Fruit fly (Drosophila melanogaster) whole organism, pupa: ENCODE data around the gene Lk.

Source experiments
- CG10348 ChIP-seq: fragments of 200-800 bp; sonication (Bioruptor generic); IDR thresholded peaks from 2 replicates; pipeline ENCODE4 v1.3.6; 2022; ENCODE audit warnings: missing biosample characterization, missing genetic modification characterization
- CG12605 ChIP-seq: fragments of 200-800 bp; sonication (Bioruptor generic); IDR thresholded peaks from 2 replicates; pipeline ENCODE4 v1.3.6; 2022; ENCODE audit warnings: missing biosample characterization, missing genetic modification characterization
- CG13204 ChIP-seq: fragments of 200-800 bp; sonication (Bioruptor generic); optimal IDR thresholded peaks from 2 replicates; lab custom pipeline; 2018; ENCODE audit warnings: missing biosample characterization, mild to moderate bottlenecking, missing genetic modification characterization, moderate library complexity
- CG14655 ChIP-seq: fragments of 200-800 bp; sonication (Bioruptor generic); optimal IDR thresholded peaks from 3 replicates; lab custom pipeline; 2017; ENCODE audit warnings: mild to moderate bottlenecking, missing biosample characterization, missing genetic modification reagents, missing genetic modification characterization
- CG15710 ChIP-seq: fragments of 200-800 bp; sonication (Bioruptor generic); optimal IDR thresholded peaks from 2 replicates; lab custom pipeline; 2018; ENCODE audit warnings: missing biosample characterization, mild to moderate bottlenecking, missing genetic modification characterization, moderate library complexity
- CG17806 ChIP-seq: fragments of 200-800 bp; sonication (Bioruptor generic); optimal IDR thresholded peaks from 2 replicates; lab custom pipeline; 2018; ENCODE audit warnings: missing biosample characterization, mild to moderate bottlenecking, missing genetic modification characterization, moderate library complexity
- CG32121 ChIP-seq: fragments of 200-800 bp; sonication (Bioruptor generic); IDR thresholded peaks from 2 replicates; pipeline ENCODE4 v1.3.6; 2022; ENCODE audit warnings: missing biosample characterization, missing genetic modification characterization
- CG34367 ChIP-seq: fragments of 200-800 bp; sonication (Bioruptor generic); optimal IDR thresholded peaks from 2 replicates; lab custom pipeline; 2018; ENCODE audit warnings: missing biosample characterization, mild to moderate bottlenecking, missing genetic modification characterization
- CG4496 ChIP-seq: fragments of 200-800 bp; sonication (Bioruptor generic); IDR thresholded peaks from 3 replicates; pipeline ENCODE4 v1.3.6; 2022; ENCODE audit warnings: missing biosample characterization, missing genetic modification characterization
- CG8159 ChIP-seq: fragments of 200-800 bp; sonication (Bioruptor generic); optimal IDR thresholded peaks from 3 replicates; lab custom pipeline; 2018; ENCODE audit warnings: missing biosample characterization, mild to moderate bottlenecking, missing genetic modification characterization, moderate library complexity
- CG8301 ChIP-seq: fragments of 200-800 bp; sonication (Bioruptor generic); optimal IDR thresholded peaks from 2 replicates; lab custom pipeline; 2018; ENCODE audit warnings: missing biosample characterization, mild to moderate bottlenecking, missing genetic modification characterization
- CG9948 ChIP-seq: fragments of 200-800 bp; sonication (Bioruptor generic); optimal IDR thresholded peaks from 2 replicates; lab custom pipeline; 2018; ENCODE audit warnings: missing biosample characterization, mild to moderate bottlenecking, missing genetic modification characterization, moderate library complexity
- D1 ChIP-seq: fragments of 200-800 bp; sonication (Bioruptor generic); optimal IDR thresholded peaks from 2 replicates; lab custom pipeline; 2018; ENCODE audit warnings: missing biosample characterization, mild to moderate bottlenecking, missing genetic modification characterization, moderate library complexity
- EcR ChIP-seq: fragments of 200-800 bp; sonication (Bioruptor generic); optimal IDR thresholded peaks from 3 replicates; lab custom pipeline; 2019; ENCODE audit warnings: missing biosample characterization, missing genetic modification characterization, mild to moderate bottlenecking, moderate library complexity, missing genetic modification reagents
- Ets98B ChIP-seq: fragments of 200-800 bp; sonication (Bioruptor generic); IDR thresholded peaks from 2 replicates; pipeline ENCODE4 v1.3.6; 2022; ENCODE audit warnings: missing biosample characterization, missing genetic modification characterization
- Pif1A ChIP-seq: fragments of 200-800 bp; sonication (Bioruptor generic); optimal IDR thresholded peaks from 3 replicates; lab custom pipeline; 2016; ENCODE audit warnings: missing biosample characterization, missing genetic modification characterization
- Pif1B ChIP-seq: fragments of 200-800 bp; sonication (Bioruptor generic); optimal IDR thresholded peaks from 3 replicates; lab custom pipeline; 2016; ENCODE audit warnings: missing biosample characterization, missing genetic modification characterization
- Snoo ChIP-seq: fragments of 200-800 bp; sonication (Bioruptor generic); optimal IDR thresholded peaks from 3 replicates; lab custom pipeline; 2017; ENCODE audit warnings: missing biosample characterization, mild to moderate bottlenecking, missing genetic modification characterization, inconsistent platforms
- fd96Ca ChIP-seq: fragments of 200-800 bp; sonication (Bioruptor generic); IDR thresholded peaks from 3 replicates; pipeline ENCODE4 v1.3.6; 2022; ENCODE audit warnings: missing biosample characterization, missing genetic modification characterization
- gl ChIP-seq: fragments of 200-800 bp; sonication (Bioruptor generic); optimal IDR thresholded peaks from 2 replicates; lab custom pipeline; 2018; ENCODE audit warnings: missing biosample characterization, mild to moderate bottlenecking, missing genetic modification characterization
- rn ChIP-seq: fragments of 200-800 bp; sonication (Bioruptor generic); IDR thresholded peaks from 2 replicates; pipeline ENCODE4 v1.3.6; 2022; ENCODE audit warnings: missing biosample characterization, missing genetic modification characterization

Lk gene

DNA sequence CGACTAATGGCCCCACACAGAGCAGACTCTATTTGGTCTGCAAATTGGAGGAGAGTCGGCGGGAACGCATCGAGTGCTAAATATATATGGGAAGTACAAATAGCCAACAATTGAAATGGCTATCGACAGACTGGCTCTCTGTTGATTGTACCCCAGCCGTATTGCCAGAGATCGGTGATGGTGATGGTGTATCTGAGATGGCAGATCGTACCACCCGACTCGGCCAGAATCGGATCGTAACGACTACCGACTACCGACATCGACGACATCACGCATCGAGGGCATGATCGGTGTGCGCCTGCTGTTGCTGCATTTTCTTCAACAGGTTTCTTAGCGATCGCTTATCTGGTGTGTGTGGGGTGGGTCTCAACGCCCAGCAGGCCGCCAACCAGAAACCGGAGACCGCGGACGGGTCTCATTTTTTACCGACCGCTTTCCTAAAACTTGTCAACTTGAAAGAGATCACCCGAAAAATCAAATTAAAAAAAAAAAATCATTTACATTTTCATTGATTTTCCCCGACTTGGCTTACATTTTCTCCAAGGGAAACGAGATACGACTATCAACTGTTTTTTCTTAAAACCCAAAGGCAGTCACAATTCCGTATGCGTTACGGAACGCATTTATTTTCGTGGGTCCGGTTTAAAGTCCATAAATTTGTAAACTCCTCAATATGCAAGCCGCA lies 16.5 kb downstream of the Lk start:
- TF ChIP-seq CG8301 (tag; lab: Kevin White, UChicago) (peak; percentile 45), EcR (GFP tag; lab: Kevin White, UChicago) (peak; percentile 21), CG12605 (GFP tag; lab: Robert Waterston, UW) (peak; percentile 12; the same call in 1 of the 2 replicates), CG13204 (GFP tag; lab: Kevin White, UChicago) (peak; percentile 61), CG9948 (tag; lab: Kevin White, UChicago) (peak; percentile 31), Ets98B (GFP tag; lab: Robert Waterston, UW) (peak; percentile 70), CG4496 (GFP tag; lab: Robert Waterston, UW) (peak; percentile 85; the same call in 2 of the 3 replicates), CG10348 (GFP tag; lab: Robert Waterston, UW) (no peak), CG14655 (GFP tag; lab: Kevin White, UChicago) (peak; percentile 75), CG17806 (tag; lab: Kevin White, UChicago) (peak; percentile 59), gl (tag; lab: Kevin White, UChicago) (peak; percentile 86), D1 (tag; lab: Kevin White, UChicago) (no peak), CG34367 (tag; lab: Kevin White, UChicago) (peak; percentile 68), fd96Ca (no peak), rn (GFP tag; lab: Robert Waterston, UW) (0 out of 2 replicates have a peak, but pooled peaks have one; percentile 25), Pif1A (GFP tag; lab: Kevin White, UChicago) (peak; percentile 70), Pif1B (peak; percentile 45), CG32121 (GFP tag; lab: Robert Waterston, UW) (peak; percentile 67), Snoo (tag; lab: Kevin White, UChicago) (no peak), CG8159 (tag; lab: Kevin White, UChicago) (peak; percentile 69), CG15710 (tag; lab: Kevin White, UChicago) (peak; percentile 64)

dm6 chr3L:14537435-14537991 lies 23.1 kb downstream of the Lk start, which contains the start of gene Mpcp2:
Gene Mpcp2, plus strand, starts transcription at chr3L:14537651.
- TF ChIP-seq fd96Ca (no peak), gl (tag; lab: Kevin White, UChicago) (no peak), CG4496 (GFP tag; lab: Robert Waterston, UW) (peak; percentile 42; the same call in 1 of the 3 replicates), CG10348 (GFP tag; lab: Robert Waterston, UW) (no peak), CG34367 (tag; lab: Kevin White, UChicago) (no peak), EcR (GFP tag; lab: Kevin White, UChicago) (peak; percentile 32), CG15710 (tag; lab: Kevin White, UChicago) (no peak), CG13204 (GFP tag; lab: Kevin White, UChicago) (no peak), CG32121 (GFP tag; lab: Robert Waterston, UW) (no peak), rn (GFP tag; lab: Robert Waterston, UW) (no peak), CG9948 (tag; lab: Kevin White, UChicago) (no peak), CG8159 (tag; lab: Kevin White, UChicago) (no peak), Snoo (tag; lab: Kevin White, UChicago) (no peak), D1 (tag; lab: Kevin White, UChicago) (peak; percentile 89), CG14655 (GFP tag; lab: Kevin White, UChicago) (no peak), Pif1A (GFP tag; lab: Kevin White, UChicago) (no peak), Pif1B (no peak), CG8301 (tag; lab: Kevin White, UChicago) (no peak), Ets98B (GFP tag; lab: Robert Waterston, UW) (peak; percentile 6; the same call in 1 of the 2 replicates), CG17806 (tag; lab: Kevin White, UChicago) (no peak), CG12605 (GFP tag; lab: Robert Waterston, UW) (0 out of 2 replicates have a peak, but pooled peaks have one; percentile 8)

DNA sequence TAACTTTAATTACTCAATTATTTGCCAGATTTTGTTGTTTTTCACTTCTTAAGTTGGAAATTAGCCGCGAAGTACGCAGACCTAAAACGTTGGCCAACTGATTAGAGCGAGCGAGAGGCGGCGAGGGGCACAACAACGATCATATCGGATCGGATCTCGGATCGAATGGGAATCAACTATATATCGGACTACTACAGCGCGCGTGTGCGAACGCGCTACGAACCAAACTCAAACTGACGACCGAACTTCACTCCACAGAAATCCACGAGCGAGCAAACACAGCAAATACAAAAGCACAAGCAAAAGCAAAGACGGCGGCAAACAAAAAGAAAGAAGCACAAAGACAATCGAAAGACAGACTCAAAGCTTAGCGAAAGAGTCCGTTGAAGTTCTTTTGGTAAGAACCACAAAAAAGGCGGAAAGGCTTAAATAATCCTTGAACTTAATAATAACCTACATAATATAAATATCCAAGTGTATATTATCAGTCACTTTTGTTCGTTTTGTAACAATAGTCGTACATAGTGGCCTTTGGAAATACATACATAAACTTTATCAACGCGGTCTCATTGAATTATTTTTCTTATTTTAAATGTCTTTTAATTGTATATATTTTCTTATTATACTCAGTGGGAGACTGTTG lies 24.4 kb downstream of the Lk start, which contains the start of the genes bbg and CG43246:
bbg (minus strand) TSS at position 235 of the 643 bp plus-strand sequence.
CG43246 (plus strand) TSS at position 593 of the 643 bp plus-strand sequence.
- TF ChIP-seq D1 (tag; lab: Kevin White, UChicago), result no peak
- TF ChIP-seq CG9948 (tag; lab: Kevin White, UChicago), result no peak
- TF ChIP-seq fd96Ca, result no peak
- peak; percentile 46; the same call in 1 of the 2 replicates for TF ChIP-seq Ets98B (GFP tag; lab: Robert Waterston, UW)
- no peak for TF ChIP-seq CG12605 (GFP tag; lab: Robert Waterston, UW)
- TF ChIP-seq CG15710 (tag; lab: Kevin White, UChicago), result no peak
- TF ChIP-seq rn (GFP tag; lab: Robert Waterston, UW), result no peak
- TF ChIP-seq CG4496 (GFP tag; lab: Robert Waterston, UW), result peak; percentile 64; the same call in 1 of the 3 replicates
- no peak for TF ChIP-seq Snoo (tag; lab: Kevin White, UChicago)
- no peak for TF ChIP-seq CG10348 (GFP tag; lab: Robert Waterston, UW)
- TF ChIP-seq CG8159 (tag; lab: Kevin White, UChicago), result no peak
- no peak for TF ChIP-seq Pif1A (GFP tag; lab: Kevin White, UChicago)
- peak; percentile 3 for TF ChIP-seq EcR (GFP tag; lab: Kevin White, UChicago)
- peak; percentile 18; the same call in 1 of the 2 replicates for TF ChIP-seq CG32121 (GFP tag; lab: Robert Waterston, UW)
- TF ChIP-seq CG8301 (tag; lab: Kevin White, UChicago), result no peak
- no peak for TF ChIP-seq CG13204 (GFP tag; lab: Kevin White, UChicago)
- TF ChIP-seq Pif1B, result no peak
- no peak for TF ChIP-seq CG14655 (GFP tag; lab: Kevin White, UChicago)

- TF ChIP-seq CG4496 (GFP tag; lab: Robert Waterston, UW) (peak; percentile 64; the same call in 2 of the 3 replicates), Pif1A (GFP tag; lab: Kevin White, UChicago) (peak; percentile 67), CG32121 (GFP tag; lab: Robert Waterston, UW) (peak; percentile 79), Pif1B (peak; percentile 35), D1 (tag; lab: Kevin White, UChicago) (peak; percentile 9), CG15710 (tag; lab: Kevin White, UChicago) (peak; percentile 48), CG10348 (GFP tag; lab: Robert Waterston, UW) (no peak), CG8301 (tag; lab: Kevin White, UChicago) (peak; percentile 87), CG9948 (tag; lab: Kevin White, UChicago) (peak; percentile 65), CG34367 (tag; lab: Kevin White, UChicago) (peak; percentile 40), CG17806 (tag; lab: Kevin White, UChicago) (peak; percentile 50), gl (tag; lab: Kevin White, UChicago) (no peak), Ets98B (GFP tag; lab: Robert Waterston, UW) (peak; percentile 71), fd96Ca (no peak; the same call in 2 of the 3 replicates), EcR (GFP tag; lab: Kevin White, UChicago) (no peak), CG13204 (GFP tag; lab: Kevin White, UChicago) (no peak), CG8159 (tag; lab: Kevin White, UChicago) (peak; percentile 68), rn (GFP tag; lab: Robert Waterston, UW) (no peak), Snoo (tag; lab: Kevin White, UChicago) (peak; percentile 7), CG14655 (GFP tag; lab: Kevin White, UChicago) (peak; percentile 85), CG12605 (GFP tag; lab: Robert Waterston, UW) (peak; percentile 62; the same call in 1 of the 2 replicates)
Observed at dm6 chr3L:14534619-14535018, 25.9 kb downstream of the Lk start.
